Fruit fly (Drosophila melanogaster): ENCODE results near the gene Megf8.

dm6 chr2L:8034734-8035133 is 8.5 kb upstream of the Megf8 start:
- no peak for TF ChIP-seq CG13204 (GFP tag; optimal IDR thresholded peaks at IDR 0.05)
- peak; percentile 8 for TF ChIP-seq gl (tag; optimal IDR thresholded peaks at IDR 0.05)
- TF ChIP-seq CG9948 (tag; optimal IDR thresholded peaks at IDR 0.05) = peak; percentile 61
- TF ChIP-seq CG10348 (GFP tag; IDR thresholded peaks at IDR 0.05) = no peak
- peak; percentile 57 for TF ChIP-seq CG15710 (tag; optimal IDR thresholded peaks at IDR 0.05)
- TF ChIP-seq CG34367 (tag; optimal IDR thresholded peaks at IDR 0.05) = peak; percentile 35
- no peak for TF ChIP-seq EcR (GFP tag; optimal IDR thresholded peaks at IDR 0.05)
